Fruit fly (Drosophila melanogaster) whole organism, embryonic: ENCODE results near the gene Lerp.

Source experiments
- Abd-B ChIP-seq: fragments of 200-800 bp; sonication (Bioruptor generic); optimal IDR thresholded peaks from 2 replicates; lab custom pipeline; 2018; ENCODE audit warnings: missing biosample characterization, mild to moderate bottlenecking, missing genetic modification characterization, moderate library complexity
- Awh ChIP-seq: fragments of 200-800 bp; sonication (Bioruptor generic); IDR thresholded peaks from 2 replicates; pipeline ENCODE4, ENCODE4 v1.3.6; 2022; ENCODE audit warnings: missing biosample characterization, missing genetic modification characterization
- CG10209 ChIP-seq: fragments of 200-800 bp; sonication (Bioruptor generic); optimal IDR thresholded peaks from 3 replicates; lab custom pipeline; 2017; ENCODE audit warnings: missing biosample characterization, mild to moderate bottlenecking, missing genetic modification characterization, missing genetic modification reagents
- CG10462 ChIP-seq: fragments of 200-800 bp; sonication (Bioruptor generic); optimal IDR thresholded peaks from 2 replicates; lab custom pipeline; 2016; ENCODE audit warnings: missing biosample characterization, missing genetic modification characterization
- CG10959 ChIP-seq: fragments of 200-800 bp; sonication (Bioruptor generic); IDR thresholded peaks from 2 replicates; pipeline ENCODE4 v1.3.6; 2022; ENCODE audit warnings: missing biosample characterization, missing genetic modification characterization
- CG10979 ChIP-seq: fragments of 200-800 bp; sonication (Bioruptor generic); optimal IDR thresholded peaks from 2 replicates; lab custom pipeline; 2018; ENCODE audit warnings: missing biosample characterization, mild to moderate bottlenecking, missing genetic modification characterization, moderate library complexity
- CG12071 ChIP-seq: fragments of 200-800 bp; sonication (Bioruptor generic); optimal IDR thresholded peaks from 3 replicates; lab custom pipeline; 2018; ENCODE audit warnings: missing biosample characterization, mild to moderate bottlenecking, missing genetic modification characterization
- CG12219 ChIP-seq: fragments of 200-800 bp; sonication (Bioruptor generic); optimal IDR thresholded peaks from 3 replicates; lab custom pipeline; 2018; ENCODE audit warnings: missing biosample characterization, mild to moderate bottlenecking, missing genetic modification characterization
- CG12942 ChIP-seq: fragments of 200-800 bp; sonication (Bioruptor generic); optimal IDR thresholded peaks from 3 replicates; lab custom pipeline; 2016; ENCODE audit warnings: missing biosample characterization, missing genetic modification characterization
- CG14860 ChIP-seq: fragments of 200-800 bp; sonication (Bioruptor generic); IDR thresholded peaks from 3 replicates; pipeline ENCODE4 v1.3.6; 2022; ENCODE audit warnings: missing biosample characterization, missing genetic modification characterization; ENCODE audit not compliant: partially characterized antibody
- CG15073 ChIP-seq: fragments of 200-800 bp; sonication (Bioruptor generic); optimal IDR thresholded peaks from 2 replicates; lab custom pipeline; 2016; ENCODE audit warnings: missing biosample characterization, missing genetic modification characterization
- CG15479 ChIP-seq: fragments of 200-800 bp; sonication (Bioruptor generic); optimal IDR thresholded peaks from 3 replicates; lab custom pipeline; 2019; ENCODE audit warnings: missing biosample characterization, mild to moderate bottlenecking, missing genetic modification characterization, moderate library complexity
- CG16815 ChIP-seq: fragments of 200-800 bp; sonication (Bioruptor generic); optimal IDR thresholded peaks from 3 replicates; lab custom pipeline; 2017; ENCODE audit warnings: missing biosample characterization, mild to moderate bottlenecking, missing genetic modification characterization
- CG18476 ChIP-seq: fragments of 200-800 bp; sonication (Bioruptor generic); optimal IDR thresholded peaks from 2 replicates; lab custom pipeline; 2016; ENCODE audit warnings: missing biosample characterization, mild to moderate bottlenecking, missing genetic modification characterization
- CG2202 ChIP-seq: fragments of 200-800 bp; sonication (Bioruptor generic); optimal IDR thresholded peaks from 2 replicates; lab custom pipeline; 2018; ENCODE audit warnings: missing biosample characterization, mild to moderate bottlenecking, missing genetic modification characterization
- CG30403 ChIP-seq: fragments of 200-800 bp; sonication (Bioruptor generic); optimal IDR thresholded peaks from 3 replicates; lab custom pipeline; 2016; ENCODE audit warnings: missing biosample characterization, missing genetic modification characterization
- CG31441 ChIP-seq: fragments of 200-800 bp; sonication (Bioruptor generic); IDR thresholded peaks from 2 replicates; pipeline ENCODE4 v1.3.6; 2022; ENCODE audit warnings: missing biosample characterization, missing genetic modification characterization
- CG3407 ChIP-seq: fragments of 200-800 bp; sonication (Bioruptor generic); optimal IDR thresholded peaks from 2 replicates; lab custom pipeline; 2018; ENCODE audit warnings: missing biosample characterization, mild to moderate bottlenecking, missing genetic modification characterization
- CG34376 ChIP-seq: fragments of 200-800 bp; sonication (Bioruptor generic); optimal IDR thresholded peaks from 2 replicates; lab custom pipeline; 2018; ENCODE audit warnings: missing biosample characterization, mild to moderate bottlenecking, missing genetic modification characterization
- CG4282 ChIP-seq: fragments of 200-800 bp; sonication (Bioruptor generic); optimal IDR thresholded peaks from 2 replicates; lab custom pipeline; 2016; ENCODE audit warnings: missing biosample characterization, missing genetic modification characterization
- CG5953 ChIP-seq: fragments of 200-800 bp; sonication (Bioruptor generic); IDR thresholded peaks from 2 replicates; pipeline ENCODE4 v1.3.6; 2022; ENCODE audit warnings: missing biosample characterization, missing genetic modification characterization
- CG6765 ChIP-seq: fragments of 200-800 bp; sonication (Bioruptor generic); optimal IDR thresholded peaks from 3 replicates; lab custom pipeline; 2017; ENCODE audit warnings: missing biosample characterization, mild to moderate bottlenecking, missing genetic modification characterization
- CG6854 ChIP-seq: fragments of 200-800 bp; sonication (Bioruptor generic); optimal IDR thresholded peaks from 3 replicates; lab custom pipeline; 2017; ENCODE audit warnings: missing biosample characterization, mild to moderate bottlenecking, missing genetic modification characterization
- CG7987 ChIP-seq: fragments of 200-800 bp; sonication (Bioruptor generic); optimal IDR thresholded peaks from 2 replicates; lab custom pipeline; 2018; ENCODE audit warnings: missing biosample characterization, mild to moderate bottlenecking, missing genetic modification characterization, moderate library complexity
- CkIIα-i1 ChIP-seq: fragments of 200-800 bp; sonication (Bioruptor generic); IDR thresholded peaks from 2 replicates; pipeline ENCODE4 v1.3.6; 2022; ENCODE audit warnings: missing biosample characterization, missing genetic modification characterization
- Opbp ChIP-seq: fragments of 200-800 bp; sonication (Bioruptor generic); IDR thresholded peaks from 3 replicates; pipeline ENCODE4 v1.3.6; 2022; ENCODE audit warnings: missing biosample characterization, missing genetic modification characterization; ENCODE audit not compliant: partially characterized antibody
- Pdp1 ChIP-seq, 2 experiments: fragments of 200-800 bp; sonication (Bioruptor generic); optimal IDR thresholded peaks; 3 replicates each; lab custom pipeline; 2016; ENCODE audit warnings: missing biosample characterization in 2 of 2, missing genetic modification characterization in 2 of 2, mild to moderate bottlenecking in 1 of 2, moderate library complexity in 1 of 2
- Spps ChIP-seq: fragments of 200-800 bp; sonication (Bioruptor generic); optimal IDR thresholded peaks from 2 replicates; lab custom pipeline; 2018; ENCODE audit warnings: missing biosample characterization, mild to moderate bottlenecking, missing genetic modification characterization
- Sry-δ ChIP-seq: fragments of 200-800 bp; sonication (Bioruptor generic); optimal IDR thresholded peaks from 2 replicates; lab custom pipeline; 2016; ENCODE audit warnings: missing biosample characterization, missing genetic modification characterization
- Taf1 ChIP-seq: fragments of 200-800 bp; sonication (Bioruptor generic); IDR thresholded peaks from 2 replicates; pipeline ENCODE4 v1.3.6; 2022; ENCODE audit warnings: missing biosample characterization, missing genetic modification characterization
- abd-A ChIP-seq: fragments of 200-800 bp; sonication (Bioruptor generic); optimal IDR thresholded peaks from 3 replicates; lab custom pipeline; 2019; ENCODE audit warnings: missing biosample characterization, mild to moderate bottlenecking, missing genetic modification characterization, moderate library complexity
- ara ChIP-seq: fragments of 200-800 bp; sonication (Bioruptor generic); IDR thresholded peaks from 2 replicates; pipeline ENCODE4 v1.3.6; 2022; ENCODE audit warnings: missing biosample characterization, missing genetic modification characterization
- bsh ChIP-seq, 2 experiments: fragments of 200-800 bp; sonication (Bioruptor generic); optimal IDR thresholded peaks; 2 replicates each; lab custom pipeline; 2017 to 2018; ENCODE audit warnings: mild to moderate bottlenecking in 2 of 2, missing biosample characterization in 2 of 2, missing genetic modification characterization in 2 of 2, moderate library complexity in 1 of 2
- btn ChIP-seq: fragments of 200-800 bp; sonication (Bioruptor generic); optimal IDR thresholded peaks from 2 replicates; lab custom pipeline; 2016; ENCODE audit warnings: missing biosample characterization, missing genetic modification characterization
- chif ChIP-seq, 2 experiments: fragments of 200-800 bp; sonication (Bioruptor generic); optimal IDR thresholded peaks; 3 replicates each; lab custom pipeline; 2016; ENCODE audit warnings: missing biosample characterization in 2 of 2, missing genetic modification characterization in 2 of 2
- chinmo ChIP-seq: fragments of 200-800 bp; sonication (Bioruptor generic); IDR thresholded peaks from 4 replicates; pipeline ENCODE4 v1.3.6; 2022; ENCODE audit warnings: missing biosample characterization, missing genetic modification characterization; ENCODE audit not compliant: partially characterized antibody
- corto ChIP-seq: fragments of 200-800 bp; sonication (Bioruptor generic); optimal IDR thresholded peaks from 2 replicates; lab custom pipeline; 2016; ENCODE audit warnings: missing biosample characterization, mild to moderate bottlenecking, missing genetic modification characterization, moderate library complexity
- disco-r ChIP-seq: fragments of 200-800 bp; sonication (Bioruptor generic); optimal IDR thresholded peaks from 2 replicates; lab custom pipeline; 2016; ENCODE audit warnings: missing biosample characterization, missing genetic modification characterization
- ftz-f1 ChIP-seq: fragments of 200-800 bp; sonication (Bioruptor generic); optimal IDR thresholded peaks from 2 replicates; lab custom pipeline; 2016; ENCODE audit warnings: missing biosample characterization, missing genetic modification characterization
- gcm ChIP-seq: fragments of 200-800 bp; sonication (Bioruptor generic); optimal IDR thresholded peaks from 2 replicates; lab custom pipeline; 2019; ENCODE audit warnings: missing biosample characterization, mild to moderate bottlenecking, missing genetic modification characterization, moderate library complexity
- lmd ChIP-seq: fragments of 200-800 bp; sonication (Bioruptor generic); IDR thresholded peaks from 2 replicates; pipeline ENCODE4 v1.3.6; 2022; ENCODE audit warnings: missing biosample characterization, missing genetic modification characterization
- maf-S ChIP-seq: fragments of 200-800 bp; sonication (Bioruptor generic); optimal IDR thresholded peaks from 2 replicates; lab custom pipeline; 2016; ENCODE audit warnings: missing biosample characterization, missing genetic modification characterization
- odd ChIP-seq: fragments of 200-800 bp; sonication (Bioruptor generic); optimal IDR thresholded peaks from 2 replicates; lab custom pipeline; 2017; ENCODE audit warnings: missing biosample characterization, mild to moderate bottlenecking, missing genetic modification characterization
- slou ChIP-seq: fragments of 200-800 bp; sonication (Bioruptor generic); optimal IDR thresholded peaks from 3 replicates; lab custom pipeline; 2016; ENCODE audit warnings: missing biosample characterization, missing genetic modification characterization
- so ChIP-seq: fragments of 200-800 bp; sonication (Bioruptor generic); IDR thresholded peaks from 3 replicates; pipeline ENCODE4 v1.3.6; 2022; ENCODE audit warnings: missing biosample characterization, missing genetic modification characterization
- sug ChIP-seq: fragments of 200-800 bp; optimal IDR thresholded peaks from 2 replicates; lab custom pipeline; 2019; ENCODE audit warnings: missing biosample characterization, mild to moderate bottlenecking, missing genetic modification characterization, moderate library complexity
- tin ChIP-seq: fragments of 200-800 bp; sonication (Bioruptor generic); optimal IDR thresholded peaks from 3 replicates; lab custom pipeline; 2016; ENCODE audit warnings: missing biosample characterization, missing genetic modification characterization
- tll ChIP-seq, 2 experiments: fragments of 200-800 bp in 1 of 2; fragments of >200 bp in 1 of 2; sonication (Bioruptor generic) in 1 of 2; optimal IDR thresholded peaks; 2 replicates each; lab custom pipeline; 2017 to 2019; ENCODE audit warnings: missing biosample characterization in 2 of 2, missing genetic modification characterization in 2 of 2, mild to moderate bottlenecking in 1 of 2, moderate library complexity in 1 of 2
- tx ChIP-seq: fragments of 200-800 bp; sonication (Bioruptor generic); optimal IDR thresholded peaks from 2 replicates; lab custom pipeline; 2016; ENCODE audit warnings: missing biosample characterization, missing genetic modification characterization

Gene Lerp

dm6 chr3R:26899982-26900381 lies 37.1 kb upstream of the Lerp start (continued):
- TF ChIP-seq CG2202 (tag; lab: Kevin White, UChicago): no peak
- no peak for TF ChIP-seq gcm
- no peak for TF ChIP-seq corto (GFP tag; lab: Kevin White, UChicago)
- TF ChIP-seq disco-r (GFP tag; lab: Kevin White, UChicago): no peak
- no peak for TF ChIP-seq CG12942 (GFP tag; lab: Kevin White, UChicago)
- TF ChIP-seq CG15479 (GFP tag; lab: Kevin White, UChicago): no peak
- TF ChIP-seq tin: peak; percentile 49
- TF ChIP-seq CG12219 (GFP tag; lab: Kevin White, UChicago): no peak
- no peak for TF ChIP-seq CG15073
- TF ChIP-seq CG3407 (GFP tag; lab: Kevin White, UChicago): peak; percentile 34
- no peak for TF ChIP-seq Sry-δ (GFP tag; lab: Kevin White, UChicago)
- TF ChIP-seq CG14860 (GFP tag; lab: Robert Waterston, UW): no peak
- TF ChIP-seq CG10979 (tag; lab: Kevin White, UChicago): peak; percentile 59
- TF ChIP-seq CG5953: no peak
- no peak for TF ChIP-seq CG6765
- TF ChIP-seq maf-S (GFP tag; lab: Kevin White, UChicago): no peak
- no peak for TF ChIP-seq Taf1 (GFP tag; lab: Robert Waterston, UW)
- TF ChIP-seq Abd-B (GFP tag; lab: Kevin White, UChicago): peak; percentile 25
- TF ChIP-seq so (GFP tag; lab: Robert Waterston, UW): no peak
- peak; percentile 55 for TF ChIP-seq lmd (GFP tag; lab: Robert Waterston, UW)
- peak; percentile 19 for TF ChIP-seq Spps (tag; lab: Kevin White, UChicago)
- no peak for TF ChIP-seq chif (GFP tag; optimal IDR thresholded peaks at IDR 0.05; lab: Kevin White, UChicago)
- TF ChIP-seq btn (GFP tag; lab: Kevin White, UChicago): no peak

dm6 chr3R:26897302-26897701 lies 34.4 kb upstream of the Lerp start:
- TF ChIP-seq Pdp1 (GFP tag; optimal IDR thresholded peaks at IDR 0.05; lab: Kevin White, UChicago) (peak in 1 of 2 experiments; percentile 93), slou (GFP tag; lab: Kevin White, UChicago) (no peak), ara (GFP tag; lab: Robert Waterston, UW) (no peak), CG10462 (no peak), CG6854 (no peak), bsh (GFP tag; optimal IDR thresholded peaks at IDR 0.05; lab: Kevin White, UChicago) (no peak), CG10209 (no peak), odd (GFP tag; lab: Kevin White, UChicago) (no peak), tll (GFP tag; optimal IDR thresholded peaks at IDR 0.05; lab: Kevin White, UChicago) (no peak), abd-A (tag; lab: Kevin White, UChicago) (peak; percentile 16), CkIIα-i1 (GFP tag; lab: Robert Waterston, UW) (no peak), CG12071 (GFP tag; lab: Kevin White, UChicago) (no peak), Opbp (GFP tag; lab: Robert Waterston, UW) (no peak), CG10959 (GFP tag; lab: Robert Waterston, UW) (no peak), chinmo (GFP tag; lab: Robert Waterston, UW) (0 out of 4 replicates have a peak, but pooled peaks have one; percentile 15), CG18476 (no peak), tx (no peak), sug (tag; lab: Kevin White, UChicago) (peak; percentile 41), Awh (GFP tag; lab: Robert Waterston, UW) (0 out of 2 replicates have a peak, but pooled peaks have one; percentile 11), CG5953 (no peak), CG7987 (no peak), CG31441 (no peak), CG16815 (no peak), ftz-f1 (GFP tag; lab: Kevin White, UChicago) (no peak), CG4282 (GFP tag; lab: Kevin White, UChicago) (no peak), CG30403 (no peak), CG34376 (peak; percentile 9)
